Worm (Caenorhabditis elegans) whole organism, L1 larva: ENCODE data around the gene F20E11.7.

Experiments
- alr-1 ChIP-seq: fragments of 200-800 bp; sonication (Bioruptor generic); optimal IDR thresholded peaks from 2 replicates; lab custom pipeline; 2018; ENCODE audit warnings: borderline replicate concordance, mild to moderate bottlenecking, missing genetic modification characterization, missing compliant biosample characterization
- ama-1 ChIP-seq: fragments of 150-350 bp; optimal IDR thresholded peaks from 2 replicates; lab custom pipeline; 2014
- dpl-1 ChIP-seq, 3 experiments: fragments of 150-350 bp in 2 of 3; sonication (generic microtip) in 1 of 3; optimal IDR thresholded peaks; 2 replicates each; lab custom pipeline; 2014 to 2017; ENCODE audit warnings: missing biosample characterization in 3 of 3, missing genetic modification characterization in 3 of 3, missing genetic modification reagents in 3 of 3
- elt-2 ChIP-seq: sonication (generic microtip); optimal IDR thresholded peaks from 2 replicates; lab custom pipeline; 2016; ENCODE audit warnings: missing genetic modification characterization, mild to moderate bottlenecking, inconsistent platforms, missing compliant biosample characterization, missing genetic modification reagents
- fos-1 ChIP-seq: fragments of 150-350 bp; optimal IDR thresholded peaks from 2 replicates; lab custom pipeline; 2014; ENCODE audit warnings: missing biosample characterization, missing genetic modification characterization
- isw-1 ChIP-seq: fragments of 200-800 bp; sonication (Bioruptor generic); IDR thresholded peaks from 2 replicates; pipeline ENCODE4 v1.3.6; 2022; ENCODE audit warnings: missing genetic modification characterization, missing compliant biosample characterization
- lin-39 ChIP-seq: fragments of 150-350 bp; optimal IDR thresholded peaks from 2 replicates; lab custom pipeline; 2014; ENCODE audit warnings: missing biosample characterization, missing genetic modification reagents, missing genetic modification characterization
- nhr-77 ChIP-seq: fragments of 150-350 bp; optimal IDR thresholded peaks from 2 replicates; lab custom pipeline; 2014; ENCODE audit warnings: missing biosample characterization, missing genetic modification characterization
- tbx-2 ChIP-seq: sonication (generic microtip); optimal IDR thresholded peaks from 2 replicates; lab custom pipeline; 2016; ENCODE audit warnings: missing genetic modification characterization, missing compliant biosample characterization
- unc-62 ChIP-seq: fragments of 150-350 bp; optimal IDR thresholded peaks from 2 replicates; lab custom pipeline; 2014; ENCODE audit warnings: missing biosample characterization, missing genetic modification reagents, missing genetic modification characterization
- zag-1 ChIP-seq: fragments of 150-350 bp; optimal IDR thresholded peaks from 2 replicates; lab custom pipeline; 2014; ENCODE audit warnings: missing biosample characterization, missing genetic modification characterization

ce11 chrV:17430903-17431302 is 33.5 kb upstream of the F20E11.7 start, which contains the start of gene srbc-27:
- TF ChIP-seq zag-1 (tag; lab: Kevin White, UChicago) (no peak), lin-39 (tag; lab: Kevin White, UChicago) (no peak), elt-2 (tag; lab: Kevin White, UChicago) (no peak), isw-1 (no peak), tbx-2 (tag; lab: Kevin White, UChicago) (no peak), ama-1 (lab: Kevin White, UChicago) (no peak), nhr-77 (no peak), alr-1 (tag; lab: Kevin White, UChicago) (no peak), dpl-1 (GFP tag; optimal IDR thresholded peaks at IDR 0.05; lab: Kevin White, UChicago) (no peak), unc-62 (GFP tag; lab: Kevin White, UChicago) (no peak), fos-1 (no peak)
